Worm (Caenorhabditis elegans) whole organism, L3 larva: Measurements from ENCODE around the gene cls-3.

ENCODE experiments used
- R02D3.7 ChIP-seq: fragments of 150-350 bp; optimal IDR thresholded peaks from 2 replicates; lab custom pipeline; 2014; ENCODE audit warnings: missing biosample characterization, missing genetic modification characterization
- ZK546.5 ChIP-seq: sonication (generic microtip); optimal IDR thresholded peaks from 2 replicates; lab custom pipeline; 2017; ENCODE audit warnings: missing biosample characterization, missing genetic modification characterization
- aly-2 ChIP-seq: fragments of 150-350 bp; optimal IDR thresholded peaks from 2 replicates; lab custom pipeline; 2014; ENCODE audit warnings: missing biosample characterization, missing genetic modification characterization
- ama-1 ChIP-seq: fragments of 150-350 bp; optimal IDR thresholded peaks from 2 replicates; lab custom pipeline; 2018
- ceh-16 ChIP-seq: sonication (generic microtip); optimal IDR thresholded peaks from 2 replicates; lab custom pipeline; 2017; ENCODE audit warnings: missing biosample characterization, missing genetic modification characterization
- ceh-82 ChIP-seq: fragments of 150-350 bp; optimal IDR thresholded peaks from 2 replicates; lab custom pipeline; 2014; ENCODE audit warnings: missing biosample characterization, missing genetic modification characterization
- ceh-9 ChIP-seq: sonication (generic microtip); optimal IDR thresholded peaks from 2 replicates; lab custom pipeline; 2018; ENCODE audit warnings: missing biosample characterization, missing genetic modification characterization
- daf-12 ChIP-seq: fragments of 150-350 bp; optimal IDR thresholded peaks from 2 replicates; lab custom pipeline; 2014; ENCODE audit warnings: missing biosample characterization, missing genetic modification reagents, missing genetic modification characterization
- egl-27 ChIP-seq: sonication (generic microtip); optimal IDR thresholded peaks from 4 replicates; lab custom pipeline; 2017; ENCODE audit warnings: missing biosample characterization, missing genetic modification reagents, missing genetic modification characterization
- elt-1 ChIP-seq: fragments of 150-350 bp; optimal IDR thresholded peaks from 2 replicates; lab custom pipeline; 2014; ENCODE audit warnings: missing biosample characterization, missing genetic modification characterization
- elt-2 ChIP-seq: sonication (generic microtip); optimal IDR thresholded peaks from 2 replicates; lab custom pipeline; 2016; ENCODE audit warnings: missing genetic modification reagents, mild to moderate bottlenecking, missing genetic modification characterization, missing compliant biosample characterization
- eor-1 ChIP-seq, 2 experiments: fragments of 150-350 bp; optimal IDR thresholded peaks; 2 replicates each; lab custom pipeline; 2014 to 2018; ENCODE audit warnings: missing biosample characterization in 2 of 2, missing genetic modification characterization in 2 of 2
- fkh-2 ChIP-seq: fragments of 150-350 bp; optimal IDR thresholded peaks from 2 replicates; lab custom pipeline; 2014; ENCODE audit warnings: missing biosample characterization, missing genetic modification reagents, missing genetic modification characterization
- jun-1 ChIP-seq: fragments of 150-350 bp; optimal IDR thresholded peaks from 2 replicates; lab custom pipeline; 2014; ENCODE audit warnings: missing biosample characterization, missing genetic modification reagents, missing genetic modification characterization
- lin-39 ChIP-seq: fragments of 150-350 bp; optimal IDR thresholded peaks from 2 replicates; lab custom pipeline; 2018; ENCODE audit warnings: missing biosample characterization, missing genetic modification reagents, missing genetic modification characterization
- lsy-12 ChIP-seq: sonication (generic microtip); optimal IDR thresholded peaks from 2 replicates; lab custom pipeline; 2016; ENCODE audit warnings: mild to moderate bottlenecking, missing genetic modification characterization, missing compliant biosample characterization
- mdl-1 ChIP-seq: fragments of 150-350 bp; optimal IDR thresholded peaks from 2 replicates; lab custom pipeline; 2014; ENCODE audit warnings: missing biosample characterization, missing genetic modification characterization
- mml-1 ChIP-seq: fragments of 150-350 bp; sonication (generic microtip); optimal IDR thresholded peaks from 3 replicates; lab custom pipeline; 2014; ENCODE audit warnings: missing biosample characterization, missing genetic modification characterization
- nfya-1 ChIP-seq: sonication (generic microtip); optimal IDR thresholded peaks from 2 replicates; lab custom pipeline; 2017; ENCODE audit warnings: missing genetic modification characterization, mild to moderate bottlenecking, missing compliant biosample characterization, antibody characterized with exemption, moderate library complexity; ENCODE audit not compliant: insufficient read depth
- nhr-12 ChIP-seq: fragments of 150-350 bp; optimal IDR thresholded peaks from 2 replicates; lab custom pipeline; 2014; ENCODE audit warnings: missing biosample characterization, missing genetic modification characterization
- nhr-23 ChIP-seq: fragments of 150-350 bp; optimal IDR thresholded peaks from 2 replicates; lab custom pipeline; 2014; ENCODE audit warnings: missing biosample characterization, missing genetic modification reagents, missing genetic modification characterization
- nhr-237 ChIP-seq: fragments of 150-350 bp; optimal IDR thresholded peaks from 2 replicates; lab custom pipeline; 2014; ENCODE audit warnings: missing biosample characterization, missing genetic modification characterization
- nhr-43 ChIP-seq: sonication (generic microtip); optimal IDR thresholded peaks from 2 replicates; lab custom pipeline; 2016; ENCODE audit warnings: mild to moderate bottlenecking, missing genetic modification characterization, missing compliant biosample characterization; ENCODE audit not compliant: poor library complexity, severe bottlenecking
- nhr-67 ChIP-seq: fragments of 150-350 bp; optimal IDR thresholded peaks from 2 replicates; lab custom pipeline; 2014; ENCODE audit warnings: missing biosample characterization, missing genetic modification characterization
- nhr-76 ChIP-seq: fragments of 150-350 bp; sonication (generic microtip); optimal IDR thresholded peaks from 5 replicates; lab custom pipeline; 2014; ENCODE audit warnings: missing biosample characterization, missing genetic modification characterization
- nhr-77 ChIP-seq: fragments of 150-350 bp; optimal IDR thresholded peaks from 2 replicates; lab custom pipeline; 2014; ENCODE audit warnings: missing biosample characterization, missing genetic modification characterization
- pqm-1 ChIP-seq: fragments of 150-350 bp; optimal IDR thresholded peaks from 2 replicates; lab custom pipeline; 2017; ENCODE audit warnings: missing biosample characterization, missing genetic modification characterization, inconsistent platforms
- sea-2 ChIP-seq: fragments of 150-350 bp; sonication (generic microtip); optimal IDR thresholded peaks from 4 replicates; lab custom pipeline; 2014; ENCODE audit warnings: missing biosample characterization, missing genetic modification reagents, missing genetic modification characterization
- skn-1 ChIP-seq: fragments of 150-350 bp; optimal IDR thresholded peaks from 2 replicates; lab custom pipeline; 2014; ENCODE audit warnings: missing biosample characterization, missing genetic modification characterization
- snpc-4 ChIP-seq: fragments of 150-350 bp; optimal IDR thresholded peaks from 2 replicates; lab custom pipeline; 2014; ENCODE audit warnings: missing biosample characterization, missing genetic modification characterization
- tbx-2 ChIP-seq: sonication (generic microtip); optimal IDR thresholded peaks from 2 replicates; lab custom pipeline; 2016; ENCODE audit warnings: mild to moderate bottlenecking, missing genetic modification characterization, missing compliant biosample characterization
- unc-39 ChIP-seq: sonication (generic microtip); optimal IDR thresholded peaks from 4 replicates; lab custom pipeline; 2017; ENCODE audit warnings: missing biosample characterization, missing genetic modification characterization
- unc-62 ChIP-seq: fragments of 150-350 bp; sonication (generic microtip); optimal IDR thresholded peaks from 4 replicates; lab custom pipeline; 2014; ENCODE audit warnings: missing biosample characterization, missing genetic modification reagents, missing genetic modification characterization
- zag-1 ChIP-seq: fragments of 150-350 bp; optimal IDR thresholded peaks from 2 replicates; lab custom pipeline; 2014; ENCODE audit warnings: missing biosample characterization, missing genetic modification characterization
- ztf-4 ChIP-seq: fragments of 150-350 bp; optimal IDR thresholded peaks from 2 replicates; lab custom pipeline; 2014; ENCODE audit warnings: missing biosample characterization, missing genetic modification characterization

The cls-3 gene

DNA sequence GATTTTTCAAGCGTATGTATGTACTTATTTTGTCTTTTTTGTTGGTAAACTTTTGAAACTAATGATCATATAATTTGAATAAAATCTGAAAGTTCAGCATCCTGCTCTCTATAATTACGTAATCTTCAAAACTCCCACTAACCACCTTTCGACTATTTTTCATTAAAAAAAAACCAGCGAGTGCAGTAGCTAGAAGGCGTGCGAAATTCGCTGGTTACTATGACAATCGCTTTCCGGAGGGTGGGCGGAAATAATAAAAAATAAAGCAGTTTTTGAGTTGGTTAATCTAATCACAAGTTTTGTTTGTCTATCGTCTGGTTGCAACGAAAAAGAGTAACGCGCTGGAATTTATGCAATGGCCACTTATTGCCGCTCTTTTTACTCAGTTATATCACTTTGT is 36.1 kb downstream of the cls-3 start, which contains the start of gene irld-34:
TSS of gene irld-34 (plus strand) at position 301 of the 400 bp plus-strand sequence.
- no peak for TF ChIP-seq egl-27
- TF ChIP-seq nhr-237 (tag; lab: Kevin White, UChicago): no peak
- TF ChIP-seq sea-2 (GFP tag; lab: Kevin White, UChicago): no peak
- no peak for TF ChIP-seq nfya-1
- TF ChIP-seq aly-2 (tag; lab: Kevin White, UChicago): no peak
- no peak for TF ChIP-seq skn-1
- TF ChIP-seq nhr-67: no peak
- no peak for TF ChIP-seq R02D3.7 (tag; lab: Kevin White, UChicago)
- TF ChIP-seq snpc-4 (tag; lab: Kevin White, UChicago): no peak
- no peak for TF ChIP-seq nhr-43 (tag; lab: Kevin White, UChicago)
- no peak for TF ChIP-seq ama-1
- TF ChIP-seq mdl-1 (tag; lab: Kevin White, UChicago): no peak
- no peak for TF ChIP-seq daf-12 (tag; lab: Kevin White, UChicago)
- TF ChIP-seq pqm-1 (tag; lab: Kevin White, UChicago): no peak
- TF ChIP-seq nhr-12 (tag; lab: Kevin White, UChicago): no peak
- no peak for TF ChIP-seq lsy-12 (tag; lab: Kevin White, UChicago)

DNA sequence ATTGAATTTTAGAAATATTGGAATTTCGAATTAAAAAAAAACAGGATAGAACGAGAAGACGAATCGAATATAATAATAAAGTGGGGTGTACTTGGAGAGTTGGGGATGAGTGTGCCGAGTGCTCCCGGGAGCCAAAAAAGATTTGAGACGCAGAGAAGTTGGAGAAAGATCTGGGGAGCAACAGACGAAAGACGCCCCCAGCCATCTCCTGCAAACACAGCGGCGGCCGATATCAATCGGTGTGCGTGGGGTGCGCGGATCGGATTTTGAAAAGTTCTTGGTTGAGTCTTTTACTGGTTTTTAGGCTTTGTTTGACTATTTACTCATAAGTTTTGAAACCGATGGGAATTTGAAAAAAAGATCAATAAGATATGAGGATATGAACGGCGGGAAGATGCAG is 37.1 kb downstream of the cls-3 start, which contains the start of gene nhl-1:
TSS of gene nhl-1 (minus strand) at position 101 of the 400 bp plus-strand sequence.
- TF ChIP-seq zag-1 (tag; lab: Kevin White, UChicago): no peak
- no peak for TF ChIP-seq nhr-23 (tag; lab: Kevin White, UChicago)
- no peak for TF ChIP-seq nfya-1
- TF ChIP-seq nhr-12 (tag; lab: Kevin White, UChicago): no peak
- no peak for TF ChIP-seq lin-39 (tag; lab: Kevin White, UChicago)
- no peak for TF ChIP-seq unc-62
- no peak for TF ChIP-seq ceh-82 (tag; lab: Kevin White, UChicago)
- no peak for TF ChIP-seq ceh-9 (tag; lab: Kevin White, UChicago)
- no peak for TF ChIP-seq nhr-77 (tag; lab: Kevin White, UChicago)
- TF ChIP-seq unc-39: no peak
- no peak for TF ChIP-seq R02D3.7 (tag; lab: Kevin White, UChicago)
- TF ChIP-seq ZK546.5 (tag; lab: Kevin White, UChicago): no peak
- no peak for TF ChIP-seq nhr-67

DNA sequence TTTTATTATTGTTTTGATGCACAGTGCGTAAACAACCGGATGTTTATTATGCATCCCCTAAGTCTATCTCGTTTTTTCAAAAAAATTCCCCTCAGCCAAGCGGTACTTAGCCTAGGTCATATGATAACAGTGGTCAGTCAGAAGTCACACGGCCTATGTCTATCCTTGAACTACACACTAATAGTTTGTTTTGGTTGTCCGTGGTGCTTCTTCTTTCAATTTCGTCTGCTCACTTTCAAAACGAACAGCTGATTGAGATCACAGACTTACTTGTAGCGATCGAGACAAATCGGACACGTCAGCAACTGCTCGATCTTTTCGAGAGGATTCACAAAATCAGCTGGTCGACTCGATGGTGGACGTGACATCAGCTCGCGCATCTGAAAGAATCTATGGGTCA is 38.0 kb downstream of the cls-3 start:
- TF ChIP-seq ceh-82 (tag; lab: Kevin White, UChicago) (no peak), mml-1 (tag; lab: Kevin White, UChicago) (no peak), tbx-2 (tag; lab: Kevin White, UChicago) (no peak), elt-1 (tag; lab: Kevin White, UChicago) (no peak), ztf-4 (tag; lab: Kevin White, UChicago) (no peak), ceh-16 (tag; lab: Kevin White, UChicago) (no peak), nhr-43 (tag; lab: Kevin White, UChicago) (no peak), nhr-12 (tag; lab: Kevin White, UChicago) (no peak), jun-1 (no peak), nfya-1 (no peak), nhr-67 (no peak), unc-39 (no peak), lin-39 (tag; lab: Kevin White, UChicago) (no peak), pqm-1 (tag; lab: Kevin White, UChicago) (no peak), eor-1 (tag; optimal IDR thresholded peaks at IDR 0.05; lab: Kevin White, UChicago) (no peak)

DNA sequence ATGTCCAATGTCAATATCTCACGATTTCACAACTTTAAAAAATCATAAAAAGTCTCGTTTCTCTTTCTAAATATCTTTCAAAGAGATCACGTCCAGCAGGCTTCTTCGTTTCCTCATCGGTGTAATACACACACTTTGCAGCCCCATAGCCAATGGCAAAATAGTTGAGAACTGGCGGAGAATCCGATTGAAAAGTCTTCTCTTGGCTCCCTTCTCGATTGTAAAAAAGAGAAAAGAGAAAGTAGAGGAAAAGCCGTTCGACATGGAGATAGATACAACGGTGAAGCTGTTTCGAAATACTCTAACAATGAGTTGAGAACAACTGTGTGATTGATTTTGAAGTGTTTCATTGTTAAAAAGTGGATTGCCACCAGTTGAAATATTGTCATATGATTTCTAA is 39.1 kb downstream of the cls-3 start:
- TF ChIP-seq nfya-1 (peak; percentile 52), elt-2 (no peak)

DNA sequence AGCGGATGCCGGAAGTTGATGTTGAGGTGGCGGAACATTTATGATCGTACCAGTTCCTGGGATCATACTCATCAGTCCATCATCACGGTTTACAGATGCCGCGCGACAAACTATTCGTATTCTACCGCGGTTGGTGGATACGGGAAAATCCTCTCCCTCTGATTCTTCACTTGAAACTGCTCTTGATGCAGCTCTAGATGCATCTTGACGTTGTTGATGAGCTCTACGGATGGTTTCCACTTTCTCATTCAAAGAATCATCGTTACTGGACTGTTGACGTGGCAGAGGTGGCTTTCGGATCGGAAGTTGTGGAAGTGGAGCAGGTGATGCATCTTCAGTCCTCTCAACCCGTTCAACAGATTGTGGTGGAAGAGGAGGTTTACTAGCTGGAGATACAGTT is 41.8 kb downstream of the cls-3 start:
- no peak for TF ChIP-seq ZK546.5 (tag; lab: Kevin White, UChicago)
- TF ChIP-seq nhr-76 (tag; lab: Kevin White, UChicago): no peak
- TF ChIP-seq ceh-9 (tag; lab: Kevin White, UChicago): no peak
- TF ChIP-seq ceh-16 (tag; lab: Kevin White, UChicago): no peak
- no peak for TF ChIP-seq fkh-2 (tag; lab: Kevin White, UChicago)
- no peak for TF ChIP-seq tbx-2 (tag; lab: Kevin White, UChicago)
- TF ChIP-seq nhr-12 (tag; lab: Kevin White, UChicago): no peak
- no peak for TF ChIP-seq aly-2 (tag; lab: Kevin White, UChicago)
- no peak for TF ChIP-seq jun-1
- no peak for TF ChIP-seq pqm-1 (tag; lab: Kevin White, UChicago)
- TF ChIP-seq zag-1 (tag; lab: Kevin White, UChicago): no peak
- no peak for TF ChIP-seq nhr-67
- no peak for TF ChIP-seq ztf-4 (tag; lab: Kevin White, UChicago)
